Fruit fly (Drosophila melanogaster) whole organism, embryonic: Measurements from ENCODE around the gene Grip84.

Experiments
- Atf-2 ChIP-seq: fragments of 200-800 bp; sonication (Bioruptor generic); optimal IDR thresholded peaks from 2 replicates; lab custom pipeline; 2016; ENCODE audit warnings: missing biosample characterization, missing genetic modification characterization
- Bdp1 ChIP-seq: fragments of 200-800 bp; sonication (Bioruptor generic); optimal IDR thresholded peaks from 3 replicates; lab custom pipeline; 2016; ENCODE audit warnings: missing biosample characterization, missing genetic modification characterization
- CG10209 ChIP-seq: fragments of 200-800 bp; sonication (Bioruptor generic); optimal IDR thresholded peaks from 3 replicates; lab custom pipeline; 2017; ENCODE audit warnings: missing biosample characterization, mild to moderate bottlenecking, missing genetic modification characterization, missing genetic modification reagents
- CG1024 ChIP-seq: fragments of 200-800 bp; sonication (Bioruptor generic); IDR thresholded peaks from 2 replicates; pipeline ENCODE4 v1.3.6; 2022; ENCODE audit warnings: missing biosample characterization, missing genetic modification characterization
- CG10654 ChIP-seq: fragments of 200-800 bp; sonication (Bioruptor generic); optimal IDR thresholded peaks from 2 replicates; lab custom pipeline; 2016; ENCODE audit warnings: missing biosample characterization, missing genetic modification characterization
- CG12391 ChIP-seq: fragments of 200-800 bp; sonication (Bioruptor generic); optimal IDR thresholded peaks from 3 replicates; lab custom pipeline; 2018; ENCODE audit warnings: missing biosample characterization, mild to moderate bottlenecking, missing genetic modification characterization, moderate library complexity
- CG13424 ChIP-seq: fragments of 200-800 bp; sonication (Bioruptor generic); optimal IDR thresholded peaks from 2 replicates; lab custom pipeline; 2019; ENCODE audit warnings: missing biosample characterization, mild to moderate bottlenecking, missing genetic modification characterization, moderate library complexity
- CG16815 ChIP-seq: fragments of 200-800 bp; sonication (Bioruptor generic); optimal IDR thresholded peaks from 3 replicates; lab custom pipeline; 2017; ENCODE audit warnings: missing biosample characterization, mild to moderate bottlenecking, missing genetic modification characterization
- CG17186 ChIP-seq: fragments of 200-800 bp; sonication (Bioruptor generic); optimal IDR thresholded peaks from 3 replicates; lab custom pipeline; 2017; ENCODE audit warnings: missing biosample characterization, missing genetic modification reagents, missing genetic modification characterization
- CG17385 ChIP-seq: fragments of 200-800 bp; sonication (Bioruptor generic); optimal IDR thresholded peaks from 3 replicates; lab custom pipeline; 2018; ENCODE audit warnings: missing biosample characterization, mild to moderate bottlenecking, missing genetic modification characterization
- CG2712 ChIP-seq: fragments of 200-800 bp; optimal IDR thresholded peaks from 3 replicates; lab custom pipeline; 2019; ENCODE audit warnings: missing biosample characterization, mild to moderate bottlenecking, missing genetic modification characterization, moderate library complexity
- CG2875 ChIP-seq: fragments of 200-800 bp; sonication (Bioruptor generic); optimal IDR thresholded peaks from 2 replicates; lab custom pipeline; 2017; ENCODE audit warnings: missing biosample characterization, mild to moderate bottlenecking, missing genetic modification characterization, missing genetic modification reagents
- CG34422 ChIP-seq: fragments of 200-800 bp; sonication (Bioruptor generic); IDR thresholded peaks from 3 replicates; pipeline ENCODE4 v1.3.6; 2022; ENCODE audit warnings: missing biosample characterization, missing genetic modification characterization
- CG6791 ChIP-seq: fragments of 200-800 bp; sonication (Bioruptor generic); IDR thresholded peaks from 3 replicates; pipeline ENCODE4 v1.3.6; 2022; ENCODE audit warnings: missing biosample characterization, missing genetic modification characterization; ENCODE audit not compliant: partially characterized antibody
- CG7372 ChIP-seq: fragments of 200-800 bp; sonication (Bioruptor generic); IDR thresholded peaks from 2 replicates; pipeline ENCODE4 v1.3.6; 2022; ENCODE audit warnings: missing biosample characterization, missing genetic modification characterization
- CG7963 ChIP-seq: fragments of 200-800 bp; sonication (Bioruptor generic); IDR thresholded peaks from 3 replicates; pipeline ENCODE4 v1.3.6; 2022; ENCODE audit warnings: missing biosample characterization, missing genetic modification characterization; ENCODE audit not compliant: partially characterized antibody
- CG8478 ChIP-seq: fragments of >200 bp; optimal IDR thresholded peaks from 2 replicates; lab custom pipeline; 2018
- CG9215 ChIP-seq: fragments of 200-800 bp; sonication (Bioruptor generic); IDR thresholded peaks from 2 replicates; pipeline ENCODE4 v1.3.6; 2022; ENCODE audit warnings: missing biosample characterization, missing genetic modification characterization
- Camta ChIP-seq: fragments of 200-800 bp; sonication (Bioruptor generic); optimal IDR thresholded peaks from 2 replicates; lab custom pipeline; 2016; ENCODE audit warnings: missing biosample characterization, missing genetic modification characterization
- Dad ChIP-seq: fragments of 200-800 bp; sonication (Bioruptor generic); optimal IDR thresholded peaks from 3 replicates; lab custom pipeline; 2016; ENCODE audit warnings: missing biosample characterization, missing genetic modification characterization
- Doc3 ChIP-seq: fragments of 200-800 bp; sonication (Bioruptor generic); IDR thresholded peaks from 3 replicates; pipeline ENCODE4 v1.3.6; 2022; ENCODE audit warnings: missing biosample characterization, missing genetic modification characterization; ENCODE audit not compliant: partially characterized antibody
- Dref ChIP-seq: fragments of 200-800 bp; sonication (Bioruptor generic); IDR thresholded peaks from 2 replicates; pipeline ENCODE4 v1.3.6; 2022; ENCODE audit warnings: missing biosample characterization, missing genetic modification characterization
- Ets97D ChIP-seq: fragments of 200-800 bp; sonication (Bioruptor generic); optimal IDR thresholded peaks from 3 replicates; lab custom pipeline; 2016; ENCODE audit warnings: missing biosample characterization, missing genetic modification characterization
- H2.0 ChIP-seq: fragments of 200-800 bp; sonication (Bioruptor generic); IDR thresholded peaks from 2 replicates; pipeline ENCODE4 v1.3.6; 2022; ENCODE audit warnings: missing biosample characterization, missing genetic modification characterization
- HmgD ChIP-seq: fragments of 200-800 bp; sonication (Bioruptor generic); optimal IDR thresholded peaks from 3 replicates; lab custom pipeline; 2016; ENCODE audit warnings: missing biosample characterization, missing genetic modification characterization
- Hr3 ChIP-seq: fragments of 200-800 bp; sonication (Bioruptor generic); optimal IDR thresholded peaks from 3 replicates; lab custom pipeline; 2016; ENCODE audit warnings: missing biosample characterization, missing genetic modification characterization
- NC2β ChIP-seq: fragments of 200-800 bp; sonication (Bioruptor generic); optimal IDR thresholded peaks from 2 replicates; lab custom pipeline; 2016; ENCODE audit warnings: missing biosample characterization, missing genetic modification characterization
- Nf-YB ChIP-seq: fragments of 200-800 bp; sonication (Bioruptor generic); optimal IDR thresholded peaks from 3 replicates; lab custom pipeline; 2019; ENCODE audit warnings: missing biosample characterization, mild to moderate bottlenecking, missing genetic modification characterization, moderate library complexity
- Ptx1 ChIP-seq: fragments of 200-800 bp; sonication (Bioruptor generic); IDR thresholded peaks from 2 replicates; pipeline ENCODE4 v1.3.6; 2022; ENCODE audit warnings: missing biosample characterization, missing genetic modification characterization
- Rfx ChIP-seq: fragments of 200-800 bp; sonication (Bioruptor generic); IDR thresholded peaks from 2 replicates; pipeline ENCODE4 v1.3.6; 2022; ENCODE audit warnings: missing biosample characterization, missing genetic modification characterization
- ac ChIP-seq: fragments of 200-800 bp; sonication (Bioruptor generic); optimal IDR thresholded peaks from 3 replicates; lab custom pipeline; 2017; ENCODE audit warnings: missing biosample characterization, mild to moderate bottlenecking, missing genetic modification characterization
- ase ChIP-seq: fragments of 200-800 bp; sonication (Bioruptor generic); IDR thresholded peaks from 3 replicates; pipeline ENCODE4 v1.3.6; 2022; ENCODE audit warnings: missing biosample characterization, missing genetic modification characterization
- bbx ChIP-seq: fragments of 200-800 bp; sonication (Bioruptor generic); IDR thresholded peaks from 2 replicates; pipeline ENCODE4 v1.3.6; 2022; ENCODE audit warnings: missing biosample characterization, missing genetic modification characterization; ENCODE audit not compliant: partially characterized antibody
- dm ChIP-seq: fragments of 200-800 bp; sonication (Bioruptor generic); optimal IDR thresholded peaks from 3 replicates; lab custom pipeline; 2016; ENCODE audit warnings: missing biosample characterization, missing genetic modification characterization
- dysf ChIP-seq: fragments of 200-800 bp; sonication (Bioruptor generic); IDR thresholded peaks from 3 replicates; pipeline ENCODE4 v1.3.6; 2022; ENCODE audit warnings: missing biosample characterization, missing genetic modification characterization
- fu2 ChIP-seq: fragments of 200-800 bp; sonication (Bioruptor generic); optimal IDR thresholded peaks from 2 replicates; lab custom pipeline; 2016; ENCODE audit warnings: missing biosample characterization, missing genetic modification characterization
- grau ChIP-seq: fragments of 200-800 bp; optimal IDR thresholded peaks from 3 replicates; lab custom pipeline; 2019; ENCODE audit warnings: missing biosample characterization, mild to moderate bottlenecking, missing genetic modification characterization, moderate library complexity
- ind ChIP-seq: fragments of 200-800 bp; sonication (Bioruptor generic); optimal IDR thresholded peaks from 3 replicates; lab custom pipeline; 2016; ENCODE audit warnings: missing biosample characterization, missing genetic modification characterization
- jumu ChIP-seq: fragments of 200-800 bp; sonication (Bioruptor generic); optimal IDR thresholded peaks from 3 replicates; lab custom pipeline; 2016; ENCODE audit warnings: missing biosample characterization, missing genetic modification characterization
- ken ChIP-seq: fragments of 200-800 bp; sonication (Bioruptor generic); IDR thresholded peaks from 3 replicates; pipeline ENCODE4 v1.3.6; 2022; ENCODE audit warnings: missing biosample characterization, missing genetic modification characterization
- klu ChIP-seq: fragments of 200-800 bp; sonication (Bioruptor generic); IDR thresholded peaks from 2 replicates; pipeline ENCODE4 v1.3.6; 2022; ENCODE audit warnings: missing biosample characterization, missing genetic modification characterization
- lilli ChIP-seq: fragments of 200-800 bp; sonication (Bioruptor generic); optimal IDR thresholded peaks from 3 replicates; lab custom pipeline; 2016; ENCODE audit warnings: missing biosample characterization, missing genetic modification characterization
- mam ChIP-seq: fragments of 200-800 bp; sonication (Bioruptor generic); optimal IDR thresholded peaks from 3 replicates; lab custom pipeline; 2016; ENCODE audit warnings: missing biosample characterization, missing genetic modification characterization
- mirr ChIP-seq: fragments of 200-800 bp; sonication (Bioruptor generic); optimal IDR thresholded peaks from 3 replicates; lab custom pipeline; 2018; ENCODE audit warnings: missing biosample characterization, mild to moderate bottlenecking, missing genetic modification characterization
- nmo ChIP-seq: fragments of 200-800 bp; sonication (Bioruptor generic); optimal IDR thresholded peaks from 2 replicates; lab custom pipeline; 2018; ENCODE audit warnings: missing biosample characterization, mild to moderate bottlenecking, missing genetic modification characterization, moderate library complexity
- prd ChIP-seq, 3 experiments: fragments of >200 bp in 2 of 3; fragments of 200-800 bp in 1 of 3; sonication (Bioruptor generic) in 1 of 3; optimal IDR thresholded peaks in 2 of 3; IDR thresholded peaks in 1 of 3; 2 replicates in 2 of 3; 3 replicates in 1 of 3; pipeline versions ENCODE4 v1.3.6 to Lab custom; 2017 to 2022; ENCODE audit warnings: missing biosample characterization in 1 of 3, missing genetic modification characterization in 1 of 3
- slp2 ChIP-seq: fragments of 200-800 bp; sonication (Bioruptor generic); optimal IDR thresholded peaks from 2 replicates; lab custom pipeline; 2016; ENCODE audit warnings: missing biosample characterization, missing genetic modification characterization
- ssp ChIP-seq: fragments of 200-800 bp; sonication (Bioruptor generic); IDR thresholded peaks from 2 replicates; pipeline ENCODE4 v1.3.6; 2022; ENCODE audit warnings: missing biosample characterization, missing genetic modification characterization
- tll ChIP-seq, 2 experiments: fragments of 200-800 bp in 1 of 2; fragments of >200 bp in 1 of 2; sonication (Bioruptor generic) in 1 of 2; optimal IDR thresholded peaks; 2 replicates each; lab custom pipeline; 2017 to 2019; ENCODE audit warnings: missing biosample characterization in 2 of 2, missing genetic modification characterization in 2 of 2, mild to moderate bottlenecking in 1 of 2, moderate library complexity in 1 of 2

The Grip84 gene

DNA sequence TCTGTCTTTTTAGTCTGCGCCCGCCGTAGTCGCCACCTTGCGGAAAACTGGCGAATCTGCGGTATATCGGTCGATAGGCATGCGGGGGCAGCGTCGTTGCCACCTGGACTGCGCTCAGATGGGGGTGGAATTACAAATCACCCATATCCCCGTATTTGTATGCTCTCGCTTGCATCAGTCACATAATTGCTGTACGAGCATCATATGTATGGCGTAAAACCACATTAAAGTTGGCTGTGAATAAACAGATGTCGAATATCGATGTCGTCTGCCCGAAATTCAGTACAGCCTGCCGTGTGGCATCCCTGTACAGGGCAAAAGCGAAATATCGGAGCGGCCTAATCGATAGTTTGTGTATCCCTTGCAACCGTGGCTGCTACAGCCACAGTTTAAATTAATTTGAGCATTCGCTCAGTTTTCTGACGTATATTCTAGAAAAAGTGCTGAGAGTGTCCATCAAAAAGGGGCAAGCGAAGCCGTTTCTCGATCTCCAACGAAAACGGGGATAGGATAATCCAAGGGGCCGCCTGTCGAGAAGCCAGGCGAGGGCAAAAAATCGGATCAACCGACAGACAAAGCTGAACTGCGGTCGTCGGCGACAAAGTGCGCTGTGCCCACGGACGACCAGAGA, 43.7 kb downstream of the Grip84 start, which contains the start of the genes Idh3a and CoRest (continued):
- TF ChIP-seq CG17186 (peak; percentile 77), Atf-2 (GFP tag; lab: Kevin White, UChicago) (no peak), Doc3 (peak; percentile 53; the same call in 2 of the 3 replicates), Ets97D (GFP tag; lab: Kevin White, UChicago) (peak; percentile 55), ssp (GFP tag; lab: Robert Waterston, UW) (0 out of 2 replicates have a peak, but pooled peaks have one; percentile 20), CG13424 (tag; lab: Kevin White, UChicago) (peak; percentile 12), mirr (GFP tag; lab: Kevin White, UChicago) (peak; percentile 13), dm (GFP tag; lab: Kevin White, UChicago) (peak; percentile 37), H2.0 (0 out of 2 replicates have a peak, but pooled peaks have one; percentile 21), CG2875 (no peak), NC2β (GFP tag; lab: Kevin White, UChicago) (no peak), bbx (GFP tag; lab: Robert Waterston, UW) (0 out of 2 replicates have a peak, but pooled peaks have one; percentile 14), dysf (peak; percentile 53; the same call in 2 of the 3 replicates), CG10209 (GFP tag; lab: Kevin White, UChicago) (no peak), Camta (peak; percentile 15), CG1024 (GFP tag; lab: Robert Waterston, UW) (no peak), grau (tag; lab: Kevin White, UChicago) (peak; percentile 21), prd (optimal IDR thresholded peaks at IDR 0.05; lab: Kevin White, UChicago) (no peak), prd (GFP tag; IDR thresholded peaks at IDR 0.05; lab: Robert Waterston, UW) (peak; percentile 52), slp2 (GFP tag; lab: Kevin White, UChicago) (no peak), CG10654 (GFP tag; lab: Kevin White, UChicago) (no peak), ase (no peak), CG12391 (tag; lab: Kevin White, UChicago) (no peak), ind (GFP tag; lab: Kevin White, UChicago) (peak; percentile 47), Rfx (0 out of 2 replicates have a peak, but pooled peaks have one; percentile 42), mam (peak; percentile 50), jumu (GFP tag; lab: Kevin White, UChicago) (peak; percentile 36), CG8478 (peak; percentile 9), CG7963 (GFP tag; lab: Robert Waterston, UW) (peak; percentile 50; the same call in 1 of the 3 replicates), Hr3 (GFP tag; lab: Kevin White, UChicago) (peak; percentile 30), Ptx1 (peak; percentile 50), CG16815 (GFP tag; lab: Kevin White, UChicago) (no peak), HmgD (GFP tag; lab: Kevin White, UChicago) (peak; percentile 49), CG7372 (GFP tag; lab: Robert Waterston, UW) (0 out of 2 replicates have a peak, but pooled peaks have one; percentile 41), CG34422 (no peak), CG17385 (GFP tag; lab: Kevin White, UChicago) (no peak), ken (0 out of 3 replicates have a peak, but pooled peaks have one; percentile 27), tll (GFP tag; optimal IDR thresholded peaks at IDR 0.05; lab: Kevin White, UChicago) (peak in 1 of 2 experiments; percentile 61), Bdp1 (GFP tag; lab: Kevin White, UChicago) (no peak), CG9215 (peak; percentile 54), CG2712 (tag; lab: Kevin White, UChicago) (peak; percentile 38), lilli (GFP tag; lab: Kevin White, UChicago) (peak; percentile 15), Dref (GFP tag; lab: Robert Waterston, UW) (peak; percentile 76), fu2 (GFP tag; lab: Kevin White, UChicago) (peak; percentile 0), CG6791 (peak; percentile 54; the same call in 2 of the 3 replicates), klu (GFP tag; lab: Robert Waterston, UW) (peak; percentile 78), ac (GFP tag; lab: Kevin White, UChicago) (no peak), nmo (GFP tag; lab: Kevin White, UChicago) (peak; percentile 62), Dad (GFP tag; lab: Kevin White, UChicago) (peak; percentile 17), Nf-YB (GFP tag; lab: Kevin White, UChicago) (no peak)
